Worm (Caenorhabditis elegans) whole organism, L2 larva: ENCODE results near the gene C06A1.3.
A peak's percentile ranks its signal among the peaks of the same experiment; 100 is the strongest.

ENCODE experiments used
- C34F6.9 ChIP-seq: fragments of 150-350 bp; optimal IDR thresholded peaks from 2 replicates; lab custom pipeline; 2014; ENCODE audit warnings: missing biosample characterization, missing genetic modification characterization
- F13H6.1 ChIP-seq: sonication (generic microtip); optimal IDR thresholded peaks from 2 replicates; lab custom pipeline; 2016; ENCODE audit warnings: missing genetic modification characterization, missing compliant biosample characterization
- R02D3.7 ChIP-seq: fragments of 150-350 bp; optimal IDR thresholded peaks from 2 replicates; lab custom pipeline; 2014; ENCODE audit warnings: missing biosample characterization, missing genetic modification characterization
- Y55F3AM.14 ChIP-seq: fragments of 200-800 bp; sonication (Bioruptor generic); optimal IDR thresholded peaks from 2 replicates; lab custom pipeline; 2018; ENCODE audit warnings: mild to moderate bottlenecking, missing genetic modification characterization, missing compliant biosample characterization
- ZK546.5 ChIP-seq: sonication (generic microtip); optimal IDR thresholded peaks from 2 replicates; lab custom pipeline; 2017; ENCODE audit warnings: missing biosample characterization, missing genetic modification characterization
- alr-1 ChIP-seq: fragments of 150-350 bp; optimal IDR thresholded peaks from 2 replicates; lab custom pipeline; 2014; ENCODE audit warnings: missing biosample characterization, missing genetic modification characterization
- aly-2 ChIP-seq: fragments of 150-350 bp; optimal IDR thresholded peaks from 2 replicates; lab custom pipeline; 2014; ENCODE audit warnings: missing biosample characterization, missing genetic modification characterization
- ama-1 ChIP-seq: fragments of 150-350 bp; optimal IDR thresholded peaks from 2 replicates; lab custom pipeline; 2018; ENCODE audit warnings: inconsistent platforms
- blmp-1 ChIP-seq: sonication (generic microtip); optimal IDR thresholded peaks from 2 replicates; lab custom pipeline; 2017; ENCODE audit warnings: missing genetic modification characterization, mild to moderate bottlenecking, missing compliant biosample characterization, antibody characterized with exemption, moderate library complexity; ENCODE audit not compliant: insufficient read depth
- ceh-16 ChIP-seq: fragments of 150-350 bp; optimal IDR thresholded peaks from 2 replicates; lab custom pipeline; 2014; ENCODE audit warnings: missing biosample characterization, missing genetic modification characterization
- ceh-82 ChIP-seq: fragments of 150-350 bp; optimal IDR thresholded peaks from 2 replicates; lab custom pipeline; 2014; ENCODE audit warnings: missing biosample characterization, missing genetic modification characterization
- crh-2 ChIP-seq: sonication (generic microtip); optimal IDR thresholded peaks from 2 replicates; lab custom pipeline; 2017; ENCODE audit warnings: missing biosample characterization, missing genetic modification characterization
- dmd-4 ChIP-seq: sonication (generic microtip); optimal IDR thresholded peaks from 2 replicates; lab custom pipeline; 2017; ENCODE audit warnings: missing biosample characterization, missing genetic modification characterization
- egl-27 ChIP-seq: sonication (generic microtip); optimal IDR thresholded peaks from 3 replicates; lab custom pipeline; 2017; ENCODE audit warnings: missing biosample characterization, missing genetic modification reagents, missing genetic modification characterization
- elt-1 ChIP-seq: fragments of 150-350 bp; optimal IDR thresholded peaks from 2 replicates; lab custom pipeline; 2014; ENCODE audit warnings: missing biosample characterization, missing genetic modification characterization
- elt-3 ChIP-seq: sonication (generic microtip); optimal IDR thresholded peaks from 2 replicates; lab custom pipeline; 2017; ENCODE audit warnings: missing biosample characterization, missing genetic modification characterization
- fos-1 ChIP-seq: fragments of 150-350 bp; optimal IDR thresholded peaks from 2 replicates; lab custom pipeline; 2014; ENCODE audit warnings: missing biosample characterization, missing genetic modification characterization
- gmeb-1 ChIP-seq: fragments of 150-350 bp; optimal IDR thresholded peaks from 2 replicates; lab custom pipeline; 2014; ENCODE audit warnings: missing biosample characterization, missing genetic modification characterization
- lin-11 ChIP-seq: fragments of 150-350 bp; sonication (generic microtip); optimal IDR thresholded peaks from 2 replicates; lab custom pipeline; 2014; ENCODE audit warnings: missing biosample characterization, missing genetic modification characterization, inconsistent platforms, mixed read lengths
- lin-13 ChIP-seq: fragments of 150-350 bp; optimal IDR thresholded peaks from 2 replicates; lab custom pipeline; 2014; ENCODE audit warnings: missing biosample characterization, missing genetic modification reagents, missing genetic modification characterization
- lin-39 ChIP-seq: fragments of 150-350 bp; optimal IDR thresholded peaks from 2 replicates; lab custom pipeline; 2014; ENCODE audit warnings: missing biosample characterization, missing genetic modification reagents, missing genetic modification characterization
- lsy-2 ChIP-seq, 2 experiments: fragments of 150-350 bp in 1 of 2; sonication (generic microtip) in 1 of 2; optimal IDR thresholded peaks; 2 replicates each; lab custom pipeline; 2014 to 2017; ENCODE audit warnings: missing biosample characterization in 2 of 2, missing genetic modification characterization in 2 of 2
- mab-5 ChIP-seq: fragments of 150-350 bp; optimal IDR thresholded peaks from 2 replicates; lab custom pipeline; 2014; ENCODE audit warnings: missing biosample characterization, missing genetic modification characterization
- mbf-1 ChIP-seq: sonication (generic microtip); optimal IDR thresholded peaks from 2 replicates; lab custom pipeline; 2017; ENCODE audit warnings: missing biosample characterization, missing genetic modification characterization
- mdl-1 ChIP-seq, 2 experiments: fragments of 150-350 bp in 1 of 2; sonication (generic microtip) in 1 of 2; optimal IDR thresholded peaks; 2 replicates each; lab custom pipeline; 2017; ENCODE audit warnings: missing biosample characterization in 2 of 2, missing genetic modification characterization in 2 of 2
- nhr-10 ChIP-seq: sonication (generic microtip); optimal IDR thresholded peaks from 2 replicates; lab custom pipeline; 2017; ENCODE audit warnings: missing biosample characterization, missing genetic modification characterization
- nhr-11 ChIP-seq: fragments of 150-350 bp; optimal IDR thresholded peaks from 2 replicates; lab custom pipeline; 2014; ENCODE audit warnings: missing biosample characterization, missing genetic modification characterization
- nhr-12 ChIP-seq: fragments of 150-350 bp; optimal IDR thresholded peaks from 2 replicates; lab custom pipeline; 2014; ENCODE audit warnings: missing biosample characterization, missing genetic modification characterization
- nhr-129 ChIP-seq: fragments of 150-350 bp; optimal IDR thresholded peaks from 2 replicates; lab custom pipeline; 2014; ENCODE audit warnings: missing biosample characterization, missing genetic modification characterization
- nhr-21 ChIP-seq: fragments of 150-350 bp; optimal IDR thresholded peaks from 2 replicates; lab custom pipeline; 2014; ENCODE audit warnings: missing biosample characterization, missing genetic modification characterization
- nhr-23 ChIP-seq: fragments of 150-350 bp; optimal IDR thresholded peaks from 2 replicates; lab custom pipeline; 2014; ENCODE audit warnings: missing biosample characterization, missing genetic modification reagents, missing genetic modification characterization
- nhr-237 ChIP-seq: fragments of 150-350 bp; optimal IDR thresholded peaks from 2 replicates; lab custom pipeline; 2014; ENCODE audit warnings: missing biosample characterization, missing genetic modification characterization
- nhr-25 ChIP-seq: fragments of 150-350 bp; sonication (generic microtip); optimal IDR thresholded peaks from 3 replicates; lab custom pipeline; 2014; ENCODE audit warnings: missing biosample characterization, missing genetic modification characterization
- nhr-6 ChIP-seq: fragments of 150-350 bp; optimal IDR thresholded peaks from 2 replicates; lab custom pipeline; 2014; ENCODE audit warnings: missing biosample characterization, missing genetic modification characterization
- nhr-77 ChIP-seq: fragments of 150-350 bp; optimal IDR thresholded peaks from 2 replicates; lab custom pipeline; 2014; ENCODE audit warnings: missing biosample characterization, missing genetic modification characterization
- peb-1 ChIP-seq: fragments of 150-350 bp; optimal IDR thresholded peaks from 2 replicates; lab custom pipeline; 2014; ENCODE audit warnings: missing biosample characterization, missing genetic modification characterization
- sem-4 ChIP-seq: fragments of 150-350 bp; optimal IDR thresholded peaks from 2 replicates; lab custom pipeline; 2014; ENCODE audit warnings: missing biosample characterization, missing genetic modification reagents, missing genetic modification characterization
- skn-1 ChIP-seq: sonication (generic microtip); optimal IDR thresholded peaks from 2 replicates; lab custom pipeline; 2017; ENCODE audit warnings: missing biosample characterization, missing genetic modification characterization
- sma-3 ChIP-seq: sonication (generic microtip); optimal IDR thresholded peaks from 2 replicates; lab custom pipeline; 2016; ENCODE audit warnings: missing genetic modification reagents, missing genetic modification characterization, missing compliant biosample characterization
- sma-9 ChIP-seq, 2 experiments: fragments of 150-350 bp in 1 of 2; sonication (generic microtip) in 1 of 2; optimal IDR thresholded peaks; 2 replicates each; lab custom pipeline; 2014 to 2016; ENCODE audit warnings: missing genetic modification characterization in 2 of 2, mild to moderate bottlenecking in 1 of 2, missing biosample characterization in 1 of 2, missing compliant biosample characterization in 1 of 2, missing genetic modification reagents in 1 of 2, moderate library complexity in 1 of 2
- snpc-4 ChIP-seq: fragments of 150-350 bp; optimal IDR thresholded peaks from 2 replicates; lab custom pipeline; 2014; ENCODE audit warnings: missing biosample characterization, missing genetic modification characterization
- unc-39 ChIP-seq: fragments of 150-350 bp; optimal IDR thresholded peaks from 2 replicates; lab custom pipeline; 2014; ENCODE audit warnings: missing biosample characterization, missing genetic modification characterization
- unc-55 ChIP-seq: fragments of 150-350 bp; sonication (generic microtip); optimal IDR thresholded peaks from 3 replicates; lab custom pipeline; 2014; ENCODE audit warnings: missing biosample characterization, missing genetic modification reagents, missing genetic modification characterization
- unc-62 ChIP-seq: fragments of 150-350 bp; optimal IDR thresholded peaks from 2 replicates; lab custom pipeline; 2014; ENCODE audit warnings: missing biosample characterization, missing genetic modification reagents, missing genetic modification characterization
- zag-1 ChIP-seq: fragments of 150-350 bp; optimal IDR thresholded peaks from 2 replicates; lab custom pipeline; 2014; ENCODE audit warnings: missing biosample characterization, missing genetic modification characterization
- ztf-1 ChIP-seq: fragments of 200-800 bp; sonication (Bioruptor generic); conservative IDR thresholded peaks from 2 replicates; pipeline ENCODE4 v1.3.6; 2022; ENCODE audit warnings: missing genetic modification characterization, missing compliant biosample characterization
- ztf-11 ChIP-seq: sonication (generic microtip); optimal IDR thresholded peaks from 2 replicates; lab custom pipeline; 2017; ENCODE audit warnings: missing biosample characterization, missing genetic modification characterization
- ztf-4 ChIP-seq: fragments of 150-350 bp; optimal IDR thresholded peaks from 2 replicates; lab custom pipeline; 2014; ENCODE audit warnings: missing biosample characterization, missing genetic modification characterization

Gene C06A1.3

ce11 chrII:10559671-10560184, 12.3 kb upstream of the C06A1.3 start:
- TF ChIP-seq ama-1 (lab: Kevin White, UChicago) (peak; percentile 7), fos-1 (peak; percentile 4), egl-27 (tag; lab: Kevin White, UChicago) (no peak), nhr-21 (tag; lab: Kevin White, UChicago) (peak; percentile 23), nhr-6 (tag; lab: Kevin White, UChicago) (peak; percentile 13)

ce11 chrII:10563368-10563767, 8.7 kb upstream of the C06A1.3 start, which contains the start of gene cdc-48.1:
Gene cdc-48.1 (minus strand): TSS chrII:10563407.
- TF ChIP-seq ceh-16 (peak; percentile 100), ztf-1 (peak; percentile 99; the same call in 1 of the 2 replicates), R02D3.7 (tag; lab: Kevin White, UChicago) (peak; percentile 91), ztf-4 (peak; percentile 100), nhr-6 (tag; lab: Kevin White, UChicago) (peak; percentile 100), nhr-77 (tag; lab: Kevin White, UChicago) (peak; percentile 99), lin-11 (tag; lab: Kevin White, UChicago) (peak; percentile 98), gmeb-1 (tag; lab: Kevin White, UChicago) (peak; percentile 100), unc-62 (GFP tag; lab: Kevin White, UChicago) (peak; percentile 98), mdl-1 (tag; optimal IDR thresholded peaks at IDR 0.05; lab: Kevin White, UChicago) (peak; percentile 39 to 97), F13H6.1 (tag; lab: Kevin White, UChicago) (peak; percentile 100), sma-9 (GFP tag; optimal IDR thresholded peaks at IDR 0.05; lab: Kevin White, UChicago) (peak; percentile 100), sma-9 (tag; optimal IDR thresholded peaks at IDR 0.05; lab: Kevin White, UChicago) (peak; percentile 49), elt-1 (tag; lab: Kevin White, UChicago) (peak; percentile 47), lin-39 (tag; lab: Kevin White, UChicago) (peak; percentile 99), mab-5 (tag; lab: Kevin White, UChicago) (peak; percentile 98), sem-4 (tag; lab: Kevin White, UChicago) (peak; percentile 100), unc-39 (tag; lab: Kevin White, UChicago) (peak; percentile 57), alr-1 (tag; lab: Kevin White, UChicago) (no peak), ceh-82 (peak; percentile 98), mbf-1 (tag; lab: Kevin White, UChicago) (peak; percentile 70), ZK546.5 (peak; percentile 93), elt-3 (tag; lab: Kevin White, UChicago) (no peak), ztf-11 (tag; lab: Kevin White, UChicago) (peak; percentile 87), egl-27 (tag; lab: Kevin White, UChicago) (peak; percentile 100), dmd-4 (tag; lab: Kevin White, UChicago) (peak; percentile 78), lin-13 (GFP tag; lab: Kevin White, UChicago) (peak; percentile 100), aly-2 (peak; percentile 81), snpc-4 (peak; percentile 95), nhr-11 (tag; lab: Kevin White, UChicago) (peak; percentile 98), nhr-237 (tag; lab: Kevin White, UChicago) (peak; percentile 93), nhr-12 (tag; lab: Kevin White, UChicago) (peak; percentile 84), nhr-129 (peak; percentile 99), sma-3 (GFP tag; lab: Kevin White, UChicago) (peak; percentile 100), lsy-2 (tag; optimal IDR thresholded peaks at IDR 0.05; lab: Kevin White, UChicago) (peak; percentile 98 to 99), Y55F3AM.14 (GFP tag; lab: Kevin White, UChicago) (peak; percentile 99), ama-1 (lab: Kevin White, UChicago) (peak; percentile 97), nhr-23 (tag; lab: Kevin White, UChicago) (peak; percentile 62), C34F6.9 (tag; lab: Kevin White, UChicago) (peak; percentile 100), nhr-25 (peak; percentile 100), blmp-1 (tag; lab: Kevin White, UChicago) (peak; percentile 97), skn-1 (tag; lab: Kevin White, UChicago) (peak; percentile 100), fos-1 (peak; percentile 100), crh-2 (tag; lab: Kevin White, UChicago) (peak; percentile 100), peb-1 (tag; lab: Kevin White, UChicago) (peak; percentile 55), unc-55 (GFP tag; lab: Kevin White, UChicago) (peak; percentile 100), zag-1 (tag; lab: Kevin White, UChicago) (peak; percentile 100), nhr-21 (tag; lab: Kevin White, UChicago) (peak; percentile 100), nhr-10 (peak; percentile 95)
- TF ChIP-seq, all 48 proteins: peak for 46
